Fruit fly (Drosophila melanogaster) whole organism, embryonic: ENCODE measurements around the gene Tsr1.

Experiments used
- BEAF-32 ChIP-seq: fragments of 200-800 bp; sonication (Bioruptor generic); optimal IDR thresholded peaks from 3 replicates; lab custom pipeline; 2017; ENCODE audit warnings: missing biosample characterization, missing genetic modification characterization, mild to moderate bottlenecking, moderate library complexity, missing genetic modification reagents
- C15 ChIP-seq: fragments of 200-800 bp; sonication (Bioruptor generic); IDR thresholded peaks from 3 replicates; pipeline ENCODE4 v1.3.6; 2022; ENCODE audit warnings: missing biosample characterization, missing genetic modification characterization
- CG1024 ChIP-seq: fragments of 200-800 bp; sonication (Bioruptor generic); IDR thresholded peaks from 2 replicates; pipeline ENCODE4 v1.3.6; 2022; ENCODE audit warnings: missing biosample characterization, missing genetic modification characterization
- CG10267 ChIP-seq: fragments of 200-800 bp; sonication (Bioruptor generic); optimal IDR thresholded peaks from 2 replicates; lab custom pipeline; 2018; ENCODE audit warnings: missing biosample characterization, mild to moderate bottlenecking, missing genetic modification characterization, moderate library complexity
- CG12104 ChIP-seq: fragments of 200-800 bp; sonication (Bioruptor generic); optimal IDR thresholded peaks from 3 replicates; lab custom pipeline; 2016; ENCODE audit warnings: missing biosample characterization, missing genetic modification characterization
- CG12299 ChIP-seq: fragments of 200-800 bp; sonication (Bioruptor generic); optimal IDR thresholded peaks from 2 replicates; lab custom pipeline; 2018; ENCODE audit warnings: missing biosample characterization, mild to moderate bottlenecking, missing genetic modification characterization
- CG13296 ChIP-seq: fragments of 200-800 bp; sonication (Bioruptor generic); optimal IDR thresholded peaks from 3 replicates; lab custom pipeline; 2018; ENCODE audit warnings: missing biosample characterization, mild to moderate bottlenecking, missing genetic modification characterization
- CG13894 ChIP-seq: fragments of 200-800 bp; sonication (Bioruptor generic); optimal IDR thresholded peaks from 3 replicates; lab custom pipeline; 2018; ENCODE audit warnings: missing biosample characterization, mild to moderate bottlenecking, missing genetic modification characterization, moderate library complexity
- CG14965 ChIP-seq: fragments of 200-800 bp; sonication (Bioruptor generic); optimal IDR thresholded peaks from 2 replicates; lab custom pipeline; 2016; ENCODE audit warnings: missing biosample characterization, missing genetic modification characterization, borderline replicate concordance
- CG15269 ChIP-seq: fragments of 200-800 bp; sonication (Bioruptor generic); optimal IDR thresholded peaks from 2 replicates; lab custom pipeline; 2018; ENCODE audit warnings: missing biosample characterization, mild to moderate bottlenecking, missing genetic modification characterization, moderate library complexity
- CG1602 ChIP-seq: fragments of 200-800 bp; sonication (Bioruptor generic); optimal IDR thresholded peaks from 3 replicates; lab custom pipeline; 2016; ENCODE audit warnings: missing biosample characterization, missing genetic modification characterization
- CG17186 ChIP-seq: fragments of 200-800 bp; sonication (Bioruptor generic); optimal IDR thresholded peaks from 3 replicates; lab custom pipeline; 2017; ENCODE audit warnings: missing biosample characterization, missing genetic modification reagents, missing genetic modification characterization
- CG18599 ChIP-seq: fragments of 200-800 bp; sonication (Bioruptor generic); optimal IDR thresholded peaks from 3 replicates; lab custom pipeline; 2017; ENCODE audit warnings: missing biosample characterization, missing genetic modification characterization, mild to moderate bottlenecking, moderate library complexity, missing genetic modification reagents
- CG18764 ChIP-seq: fragments of 200-800 bp; sonication (Bioruptor generic); optimal IDR thresholded peaks from 3 replicates; lab custom pipeline; 2016; ENCODE audit warnings: missing biosample characterization, missing genetic modification characterization
- CG3281 ChIP-seq: fragments of 200-800 bp; sonication (Bioruptor generic); optimal IDR thresholded peaks from 3 replicates; lab custom pipeline; 2017; ENCODE audit warnings: missing biosample characterization, mild to moderate bottlenecking, missing genetic modification characterization
- CG3407 ChIP-seq: fragments of 200-800 bp; sonication (Bioruptor generic); optimal IDR thresholded peaks from 2 replicates; lab custom pipeline; 2018; ENCODE audit warnings: missing biosample characterization, mild to moderate bottlenecking, missing genetic modification characterization
- CG4854 ChIP-seq: fragments of 200-800 bp; sonication (Bioruptor generic); optimal IDR thresholded peaks from 2 replicates; lab custom pipeline; 2016; ENCODE audit warnings: missing biosample characterization, missing genetic modification characterization, inconsistent platforms
- CG6272 ChIP-seq: fragments of 200-800 bp; sonication (Bioruptor generic); IDR thresholded peaks from 2 replicates; pipeline ENCODE4 v1.3.6; 2022; ENCODE audit warnings: missing biosample characterization, missing genetic modification characterization
- CG7271 ChIP-seq: fragments of 200-800 bp; sonication (Bioruptor generic); optimal IDR thresholded peaks from 2 replicates; lab custom pipeline; 2018; ENCODE audit warnings: missing biosample characterization, mild to moderate bottlenecking, missing genetic modification characterization, moderate library complexity
- CG7963 ChIP-seq: fragments of 200-800 bp; sonication (Bioruptor generic); IDR thresholded peaks from 3 replicates; pipeline ENCODE4 v1.3.6; 2022; ENCODE audit warnings: missing biosample characterization, missing genetic modification characterization; ENCODE audit not compliant: partially characterized antibody
- CG8281 ChIP-seq: fragments of 200-800 bp; sonication (Bioruptor generic); optimal IDR thresholded peaks from 2 replicates; lab custom pipeline; 2018; ENCODE audit warnings: missing biosample characterization, mild to moderate bottlenecking, missing genetic modification characterization, moderate library complexity
- CG9727 ChIP-seq: fragments of 200-800 bp; sonication (Bioruptor generic); optimal IDR thresholded peaks from 3 replicates; lab custom pipeline; 2017; ENCODE audit warnings: missing biosample characterization, mild to moderate bottlenecking, missing genetic modification characterization
- CG9817 ChIP-seq: fragments of 200-800 bp; sonication (Bioruptor generic); optimal IDR thresholded peaks from 2 replicates; lab custom pipeline; 2018; ENCODE audit warnings: missing biosample characterization, mild to moderate bottlenecking, missing genetic modification characterization, moderate library complexity
- CTCF ChIP-seq: fragments of 200-800 bp; sonication (Bioruptor generic); optimal IDR thresholded peaks from 2 replicates; lab custom pipeline; 2017; ENCODE audit warnings: missing biosample characterization, mild to moderate bottlenecking, missing genetic modification characterization, moderate library complexity
- Eip74EF ChIP-seq, 2 experiments: fragments of 200-800 bp in 1 of 2; fragments of >200 bp in 1 of 2; sonication (Bioruptor generic) in 1 of 2; optimal IDR thresholded peaks; 2 replicates each; lab custom pipeline; 2017 to 2019; ENCODE audit warnings: missing biosample characterization in 2 of 2, missing genetic modification characterization in 2 of 2, mild to moderate bottlenecking in 1 of 2, moderate library complexity in 1 of 2
- Ets65A ChIP-seq: fragments of 200-800 bp; sonication (Bioruptor generic); peaks from one replicate; lab custom pipeline; 2016; ENCODE audit warnings: missing biosample characterization, missing genetic modification characterization
- GATAe ChIP-seq: fragments of 200-800 bp; sonication (Bioruptor generic); conservative IDR thresholded peaks from 2 replicates; pipeline ENCODE4 v1.3.6; 2022; ENCODE audit warnings: missing biosample characterization, missing genetic modification characterization
- Max ChIP-seq: fragments of 200-800 bp; sonication (Bioruptor generic); optimal IDR thresholded peaks from 2 replicates; lab custom pipeline; 2016; ENCODE audit warnings: missing biosample characterization, mild to moderate bottlenecking, missing genetic modification characterization
- Neu2 ChIP-seq: fragments of 200-800 bp; sonication (Bioruptor generic); optimal IDR thresholded peaks from 3 replicates; lab custom pipeline; 2016; ENCODE audit warnings: missing biosample characterization, missing genetic modification characterization, borderline replicate concordance
- Nf-YC ChIP-seq: fragments of 200-800 bp; optimal IDR thresholded peaks from 3 replicates; lab custom pipeline; 2019; ENCODE audit warnings: missing biosample characterization, mild to moderate bottlenecking, missing genetic modification characterization, moderate library complexity
- PHDP ChIP-seq: fragments of 200-800 bp; sonication (Bioruptor generic); optimal IDR thresholded peaks from 3 replicates; lab custom pipeline; 2018; ENCODE audit warnings: missing biosample characterization, mild to moderate bottlenecking, missing genetic modification characterization, moderate library complexity
- bcd ChIP-seq: fragments of 200-800 bp; sonication (Bioruptor generic); optimal IDR thresholded peaks from 2 replicates; lab custom pipeline; 2017; ENCODE audit warnings: missing biosample characterization, mild to moderate bottlenecking, missing genetic modification characterization
- crp ChIP-seq, 2 experiments: fragments of 200-800 bp; sonication (Bioruptor generic); optimal IDR thresholded peaks; 2 replicates in 1 of 2; 3 replicates in 1 of 2; lab custom pipeline; 2017; ENCODE audit warnings: missing biosample characterization in 2 of 2, missing genetic modification characterization in 2 of 2, mild to moderate bottlenecking in 1 of 2, moderate library complexity in 1 of 2
- cwo ChIP-seq: fragments of 200-800 bp; sonication (Bioruptor generic); optimal IDR thresholded peaks from 3 replicates; lab custom pipeline; 2017; ENCODE audit warnings: missing biosample characterization, missing genetic modification characterization, mild to moderate bottlenecking, moderate library complexity, missing genetic modification reagents
- da ChIP-seq: fragments of 200-800 bp; sonication (Bioruptor generic); optimal IDR thresholded peaks from 2 replicates; lab custom pipeline; 2016; ENCODE audit warnings: missing biosample characterization, missing genetic modification characterization
- dm ChIP-seq: fragments of 200-800 bp; sonication (Bioruptor generic); optimal IDR thresholded peaks from 3 replicates; lab custom pipeline; 2016; ENCODE audit warnings: missing biosample characterization, missing genetic modification characterization
- fru ChIP-seq: fragments of >200 bp; optimal IDR thresholded peaks from 2 replicates; lab custom pipeline; 2017
- gro ChIP-seq: fragments of 200-800 bp; sonication (Bioruptor generic); optimal IDR thresholded peaks from 2 replicates; lab custom pipeline; 2016; ENCODE audit warnings: missing biosample characterization, missing genetic modification characterization
- ind ChIP-seq: fragments of 200-800 bp; sonication (Bioruptor generic); optimal IDR thresholded peaks from 3 replicates; lab custom pipeline; 2016; ENCODE audit warnings: missing biosample characterization, missing genetic modification characterization
- insv ChIP-seq, 2 experiments: fragments of 200-800 bp; sonication (Bioruptor generic); optimal IDR thresholded peaks; 3 replicates each; lab custom pipeline; 2016 to 2018; ENCODE audit warnings: missing biosample characterization in 2 of 2, missing genetic modification characterization in 2 of 2
- pfk ChIP-seq: fragments of 200-800 bp; sonication (Bioruptor generic); optimal IDR thresholded peaks from 2 replicates; lab custom pipeline; 2018; ENCODE audit warnings: missing biosample characterization, mild to moderate bottlenecking, missing genetic modification characterization, moderate library complexity
- seq ChIP-seq: fragments of 200-800 bp; sonication (Bioruptor generic); IDR thresholded peaks from 2 replicates; pipeline ENCODE4 v1.3.6; 2022; ENCODE audit warnings: missing biosample characterization, missing genetic modification characterization
- sna ChIP-seq: fragments of 200-800 bp; sonication (Bioruptor generic); IDR thresholded peaks from 2 replicates; pipeline ENCODE4 v1.3.6; 2022; ENCODE audit warnings: missing biosample characterization, missing genetic modification characterization; ENCODE audit not compliant: partially characterized antibody
- tgo ChIP-seq: fragments of 200-800 bp; sonication (Bioruptor generic); IDR thresholded peaks from 3 replicates; pipeline ENCODE4 v1.3.6; 2022; ENCODE audit warnings: missing biosample characterization, missing genetic modification characterization
- tin ChIP-seq: fragments of 200-800 bp; sonication (Bioruptor generic); optimal IDR thresholded peaks from 3 replicates; lab custom pipeline; 2016; ENCODE audit warnings: missing biosample characterization, missing genetic modification characterization
- unc-4 ChIP-seq: fragments of 200-800 bp; sonication (Bioruptor generic); IDR thresholded peaks from 2 replicates; pipeline ENCODE4 v1.3.6; 2022; ENCODE audit warnings: missing biosample characterization, missing genetic modification characterization; ENCODE audit not compliant: partially characterized antibody
- unpg ChIP-seq: fragments of 200-800 bp; sonication (Bioruptor generic); optimal IDR thresholded peaks from 3 replicates; lab custom pipeline; 2018; ENCODE audit warnings: missing biosample characterization, mild to moderate bottlenecking, missing genetic modification characterization, moderate library complexity
- vnd ChIP-seq: fragments of 200-800 bp; sonication (Bioruptor generic); IDR thresholded peaks from 3 replicates; pipeline ENCODE4 v1.3.6; 2022; ENCODE audit warnings: missing biosample characterization, missing genetic modification characterization; ENCODE audit not compliant: partially characterized antibody
- vvl ChIP-seq: fragments of 200-800 bp; sonication (Bioruptor generic); IDR thresholded peaks from 2 replicates; pipeline ENCODE4 v1.3.6; 2022; ENCODE audit warnings: missing biosample characterization, missing genetic modification characterization

Gene Tsr1

DNA sequence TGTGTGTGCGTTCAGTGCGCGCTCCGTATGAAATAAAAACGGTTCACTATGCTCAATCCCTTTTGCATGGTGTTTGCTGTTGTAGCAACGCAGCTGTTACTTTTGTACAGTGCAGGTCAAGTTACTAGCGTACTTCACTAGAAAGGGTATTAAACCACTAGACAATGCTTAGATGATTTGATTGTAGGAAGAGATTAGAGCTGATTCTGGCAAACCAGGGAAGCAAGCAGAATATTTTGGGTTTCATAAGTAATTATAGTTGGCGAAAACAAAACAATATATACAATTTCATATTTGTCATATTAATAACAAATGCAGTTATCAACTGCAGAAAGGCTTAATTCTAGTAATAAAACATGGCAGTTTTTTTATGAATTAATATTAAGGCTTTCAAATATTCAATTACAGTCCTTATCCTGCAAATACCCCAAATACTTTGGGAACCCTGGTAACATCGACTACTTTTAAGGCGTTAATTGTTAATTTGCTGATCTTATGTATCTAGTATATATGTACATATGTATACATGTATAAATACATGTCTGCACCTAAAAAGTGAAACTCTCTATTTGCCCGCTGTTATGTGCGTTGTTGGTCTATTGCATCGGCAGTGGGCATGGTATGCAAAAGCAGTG lies 12.3 kb downstream of the Tsr1 start (continued):
- no peak for TF ChIP-seq insv (GFP tag; optimal IDR thresholded peaks at IDR 0.05; lab: Kevin White, UChicago)
- TF ChIP-seq crp (GFP tag; optimal IDR thresholded peaks at IDR 0.05; lab: Kevin White, UChicago) = peak in 1 of 2 experiments; percentile 5
- TF ChIP-seq CG15269 (tag; lab: Kevin White, UChicago) = no peak
- peak; percentile 58 for TF ChIP-seq CG9727
- TF ChIP-seq da (GFP tag; lab: Kevin White, UChicago) = peak; percentile 36
- peak; percentile 8 for TF ChIP-seq CG3407 (GFP tag; lab: Kevin White, UChicago)
- peak; percentile 15 for TF ChIP-seq CG13296
- TF ChIP-seq CG18764 (GFP tag; lab: Kevin White, UChicago) = peak; percentile 23
- TF ChIP-seq CG12299 (tag; lab: Kevin White, UChicago) = no peak
- TF ChIP-seq CG13894 = no peak
- TF ChIP-seq CTCF (GFP tag; lab: Kevin White, UChicago) = no peak
- TF ChIP-seq cwo (GFP tag; lab: Kevin White, UChicago) = no peak
- TF ChIP-seq CG14965 (GFP tag; lab: Kevin White, UChicago) = no peak
- no peak for TF ChIP-seq BEAF-32 (GFP tag; lab: Kevin White, UChicago)
- no peak for TF ChIP-seq vnd (GFP tag; lab: Robert Waterston, UW)
- TF ChIP-seq sna = no peak
- peak in 1 of 2 experiments; percentile 42 for TF ChIP-seq Eip74EF (GFP tag; optimal IDR thresholded peaks at IDR 0.05; lab: Kevin White, UChicago)
- peak; percentile 44 for TF ChIP-seq PHDP (tag; lab: Kevin White, UChicago)
- peak; percentile 96 for TF ChIP-seq Ets65A (GFP tag; lab: Kevin White, UChicago)
- no peak for TF ChIP-seq CG8281 (tag; lab: Kevin White, UChicago)
- TF ChIP-seq CG18599 (GFP tag; lab: Kevin White, UChicago) = no peak
- TF ChIP-seq CG7271 (tag; lab: Kevin White, UChicago) = no peak
- peak; percentile 52; the same call in 1 of the 2 replicates for TF ChIP-seq vvl
- TF ChIP-seq CG6272 (GFP tag; lab: Robert Waterston, UW) = no peak
- TF ChIP-seq ind = peak; percentile 52
- peak; percentile 46; the same call in 1 of the 2 replicates for TF ChIP-seq seq (GFP tag; lab: Robert Waterston, UW)
- no peak for TF ChIP-seq Neu2 (GFP tag; lab: Kevin White, UChicago)
- TF ChIP-seq dm = no peak
- peak; percentile 36 for TF ChIP-seq CG1602
- no peak for TF ChIP-seq pfk (GFP tag; lab: Kevin White, UChicago)
- TF ChIP-seq GATAe (GFP tag; lab: Robert Waterston, UW) = no peak
- peak; percentile 49 for TF ChIP-seq bcd (GFP tag; lab: Kevin White, UChicago)
- peak; percentile 46 for TF ChIP-seq tin
- no peak for TF ChIP-seq unc-4
- no peak for TF ChIP-seq CG3281 (GFP tag; lab: Kevin White, UChicago)
- peak; percentile 46 for TF ChIP-seq CG12104 (GFP tag; lab: Kevin White, UChicago)
- TF ChIP-seq C15 (GFP tag; lab: Robert Waterston, UW) = no peak
- peak; percentile 13 for TF ChIP-seq Max (GFP tag; lab: Kevin White, UChicago)
- TF ChIP-seq unpg (GFP tag; lab: Kevin White, UChicago) = peak; percentile 52
- TF ChIP-seq CG7963 = no peak
- no peak for TF ChIP-seq Nf-YC (tag; lab: Kevin White, UChicago)
- no peak for TF ChIP-seq gro
- TF ChIP-seq CG17186 (GFP tag; lab: Kevin White, UChicago) = no peak
- 0 out of 3 replicates have a peak, but pooled peaks have one; percentile 17 for TF ChIP-seq tgo
- TF ChIP-seq CG10267 (tag; lab: Kevin White, UChicago) = peak; percentile 47
- no peak for TF ChIP-seq CG1024 (GFP tag; lab: Robert Waterston, UW)
- peak; percentile 4 for TF ChIP-seq CG9817 (tag; lab: Kevin White, UChicago)
- TF ChIP-seq fru = no peak
- TF ChIP-seq CG4854 (GFP tag; lab: Kevin White, UChicago) = peak; percentile 2
